Fruit fly (Drosophila melanogaster): ENCODE data around the gene Kots.

Gene Kots

dm6 chr3R:14012478-14013146 is 48.6 kb upstream of the Kots start (continued):
- TF ChIP-seq schlank (tag; optimal IDR thresholded peaks at IDR 0.05) (peak; percentile 52), vnd (GFP tag; IDR thresholded peaks at IDR 0.05; ENCODE audit: partially characterized antibody) (no peak; the same call in 2 of the 3 replicates), fd64A (GFP tag; optimal IDR thresholded peaks at IDR 0.05) (peak; percentile 84), kni (GFP tag; optimal IDR thresholded peaks at IDR 0.05) (peak; percentile 72), Jarid2 (GFP tag; optimal IDR thresholded peaks at IDR 0.05) (peak; percentile 78), trem (tag; optimal IDR thresholded peaks at IDR 0.05) (peak; percentile 89), NC2α (GFP tag; optimal IDR thresholded peaks at IDR 0.05) (no peak), Bteb2 (GFP tag; optimal IDR thresholded peaks at IDR 0.05) (peak; percentile 41), CG12219 (GFP tag; optimal IDR thresholded peaks at IDR 0.05) (peak; percentile 81), E2f2 (GFP tag; IDR thresholded peaks at IDR 0.05) (peak; percentile 77), Hr3 (GFP tag; optimal IDR thresholded peaks at IDR 0.05) (peak; percentile 71), slbo (GFP tag; IDR thresholded peaks at IDR 0.05) (peak; percentile 89), phol (tag; optimal IDR thresholded peaks at IDR 0.05) (peak; percentile 90), nerfin-1 (tag; optimal IDR thresholded peaks at IDR 0.05) (peak; percentile 85), MBD-R2 (GFP tag; IDR thresholded peaks at IDR 0.05) (peak; percentile 84), CG8388 (GFP tag; optimal IDR thresholded peaks at IDR 0.05) (peak; percentile 62), Adf1 (GFP tag; IDR thresholded peaks at IDR 0.05) (peak; percentile 49; the same call in 1 of the 2 replicates), lov (optimal IDR thresholded peaks at IDR 0.05) (no peak), lov (GFP tag; IDR thresholded peaks at IDR 0.05) (peak; percentile 95), fd96Cb (tag; optimal IDR thresholded peaks at IDR 0.05) (peak; percentile 95), emc (GFP tag; optimal IDR thresholded peaks at IDR 0.05) (peak; percentile 67), CG32772 (GFP tag; IDR thresholded peaks at IDR 0.05) (peak; percentile 95), CG14014 (GFP tag; IDR thresholded peaks at IDR 0.05) (peak; percentile 92), Pdp1 (GFP tag; optimal IDR thresholded peaks at IDR 0.05) (peak; percentile 85 to 90), usp (GFP tag; optimal IDR thresholded peaks at IDR 0.05) (no peak), dm (GFP tag; optimal IDR thresholded peaks at IDR 0.05) (peak; percentile 68), wek (GFP tag; optimal IDR thresholded peaks at IDR 0.05) (peak; percentile 47), Eip74EF (GFP tag; optimal IDR thresholded peaks at IDR 0.05) (peak in 1 of 2 experiments; percentile 8), mld (GFP tag; IDR thresholded peaks at IDR 0.05; ENCODE audit: partially characterized antibody) (no peak), Scr (GFP tag; IDR thresholded peaks at IDR 0.05; ENCODE audit: partially characterized antibody) (peak; percentile 41), ab (GFP tag; optimal IDR thresholded peaks at IDR 0.05) (peak; percentile 50), Dek (tag; optimal IDR thresholded peaks at IDR 0.05) (peak; percentile 41), CG17328 (GFP tag; IDR thresholded peaks at IDR 0.05) (peak; percentile 96), hth (optimal IDR thresholded peaks at IDR 0.05) (no peak), Ada2b (GFP tag; IDR thresholded peaks at IDR 0.05) (peak; percentile 97), Hmr (GFP tag; optimal IDR thresholded peaks at IDR 0.05) (peak; percentile 72), CG2116 (GFP tag; optimal IDR thresholded peaks at IDR 0.05) (peak; percentile 28), CG7745 (tag; optimal IDR thresholded peaks at IDR 0.05) (no peak), sqz (GFP tag; optimal IDR thresholded peaks at IDR 0.05) (peak; percentile 91), CG6689 (GFP tag; IDR thresholded peaks at IDR 0.05) (peak; percentile 97), CG33557 (GFP tag; optimal IDR thresholded peaks at IDR 0.05) (peak; percentile 60), CG18764 (GFP tag; optimal IDR thresholded peaks at IDR 0.05) (peak; percentile 94), Neu2 (GFP tag; optimal IDR thresholded peaks at IDR 0.05; ENCODE audit: borderline replicate concordance) (peak; percentile 68), Sin3A (optimal IDR thresholded peaks at IDR 0.05) (no peak), Mad (GFP tag; optimal IDR thresholded peaks at IDR 0.05) (peak; percentile 55), Dbx (GFP tag; IDR thresholded peaks at IDR 0.05) (peak; percentile 89), CG15011 (GFP tag; optimal IDR thresholded peaks at IDR 0.05) (peak; percentile 85), zfh1 (GFP tag; IDR thresholded peaks at IDR 0.05) (peak; percentile 98), Drgx (GFP tag; IDR thresholded peaks at IDR 0.05) (peak; percentile 83), sug (tag; optimal IDR thresholded peaks at IDR 0.05) (peak; percentile 19)
